Worm (Caenorhabditis elegans): ENCODE measurements around the gene F38B6.2.

Gene F38B6.2

DNA sequence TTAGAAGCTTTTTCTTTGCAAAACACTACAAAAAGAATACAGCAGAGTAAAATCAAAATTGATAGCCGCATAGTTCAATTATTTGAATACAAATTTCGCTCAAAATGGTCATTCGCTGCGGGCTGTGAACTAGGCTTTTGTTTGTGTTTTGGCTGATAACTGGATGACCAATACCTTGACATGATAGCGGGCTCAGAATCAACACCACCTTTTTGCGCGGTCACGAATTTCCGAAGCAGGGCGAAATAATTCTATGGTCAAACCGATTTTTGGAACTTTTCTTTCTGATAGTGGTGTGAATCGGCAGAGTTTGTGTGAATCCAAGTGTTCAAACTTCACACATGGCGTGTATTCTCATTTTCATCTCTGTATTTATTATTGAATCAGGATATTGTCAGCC lies at the start of gene F38B6.2, which contains the start of gene F38B6.7:
TSS of gene F38B6.2 (plus strand) at position 267 of the 400 bp plus-strand sequence.
TSS of gene F38B6.7 (minus strand) at position 101 of the 400 bp plus-strand sequence.
- TF ChIP-seq blmp-1 (tag; optimal IDR thresholded peaks at IDR 0.05) (no peak), pax-3 (tag; optimal IDR thresholded peaks at IDR 0.05) (no peak), lin-35 (GFP tag; optimal IDR thresholded peaks at IDR 0.05) (no peak), ces-1 (GFP tag; optimal IDR thresholded peaks at IDR 0.05) (no peak), ets-5 (GFP tag; IDR thresholded peaks at IDR 0.05) (no peak), mab-9 (GFP tag; IDR thresholded peaks at IDR 0.05) (no peak), hpl-2 (GFP tag; optimal IDR thresholded peaks at IDR 0.05) (no peak), alr-1 (tag; optimal IDR thresholded peaks at IDR 0.05; ENCODE audit: borderline replicate concordance) (no peak), nhr-84 (tag; optimal IDR thresholded peaks at IDR 0.05) (no peak), grh-1 (GFP tag; IDR thresholded peaks at IDR 0.05) (no peak), ceh-8 (GFP tag; optimal IDR thresholded peaks at IDR 0.05) (no peak), ztf-11 (tag; optimal IDR thresholded peaks at IDR 0.05) (no peak), sptf-1 (tag; optimal IDR thresholded peaks at IDR 0.05) (no peak), C16A3.4 (tag; optimal IDR thresholded peaks at IDR 0.05) (no peak), nhr-19 (GFP tag; conservative IDR thresholded peaks at IDR 0.05) (no peak), nhr-90 (tag; optimal IDR thresholded peaks at IDR 0.05; ENCODE audit: poor library complexity) (no peak), zip-4 (GFP tag; optimal IDR thresholded peaks at IDR 0.05) (no peak), mef-2 (tag; optimal IDR thresholded peaks at IDR 0.05) (no peak), C34B4.2 (tag; optimal IDR thresholded peaks at IDR 0.05) (no peak), tlp-1 (tag; optimal IDR thresholded peaks at IDR 0.05) (no peak)

- TF ChIP-seq lin-14 (GFP tag; optimal IDR thresholded peaks at IDR 0.05): peak; percentile 15
- TF ChIP-seq unc-62 (GFP tag; optimal IDR thresholded peaks at IDR 0.05): no peak
- no peak for TF ChIP-seq efl-1 (optimal IDR thresholded peaks at IDR 0.05)
- TF ChIP-seq efl-1 (GFP tag; optimal IDR thresholded peaks at IDR 0.05 in 1 of 2): peak in 1 of 2 experiments; percentile 79
- peak; percentile 49 for TF ChIP-seq blmp-1 (tag; optimal IDR thresholded peaks at IDR 0.05)
- TF ChIP-seq nhr-90 (tag; optimal IDR thresholded peaks at IDR 0.05; ENCODE audit: poor library complexity): peak; percentile 0
- TF ChIP-seq elt-3 (tag; optimal IDR thresholded peaks at IDR 0.05): peak in 1 of 6 experiments; percentile 31
- no peak for TF ChIP-seq sox-4 (tag; optimal IDR thresholded peaks at IDR 0.05)
These were observed 48.8 kb upstream of the F38B6.2 start for ce11 chrX:6649573-6649972.

DNA sequence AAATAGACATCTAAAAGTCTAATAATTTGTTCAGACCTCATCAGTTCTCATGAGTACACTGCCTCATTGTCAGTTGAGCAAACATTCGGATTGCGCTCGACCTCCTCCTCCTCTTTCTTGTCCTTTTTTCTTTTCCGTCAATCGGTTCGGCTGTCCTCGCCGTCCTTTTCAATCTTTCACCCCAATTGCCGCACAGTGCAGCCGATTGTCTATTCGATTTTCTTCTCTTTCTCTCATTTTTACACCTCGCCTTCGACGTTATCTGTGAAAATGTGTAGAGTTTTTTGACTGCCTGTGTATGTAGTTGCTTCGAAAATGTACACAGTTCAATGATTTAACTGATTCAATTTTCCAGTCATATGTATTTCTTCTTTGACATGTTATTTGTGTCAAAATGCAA lies 45.2 kb upstream of the F38B6.2 start:
- TF ChIP-seq zag-1 (tag; optimal IDR thresholded peaks at IDR 0.05) (no peak), pag-3 (tag; optimal IDR thresholded peaks at IDR 0.05; ENCODE audit: borderline replicate concordance, insufficient read depth) (no peak), nhr-85 (tag) (peak; percentile 37), efl-1 (optimal IDR thresholded peaks at IDR 0.05) (no peak), efl-1 (GFP tag; optimal IDR thresholded peaks at IDR 0.05 in 1 of 2) (peak in 1 of 2 experiments; percentile 35), nhr-71 (tag; optimal IDR thresholded peaks at IDR 0.05) (no peak), sup-37 (GFP tag; optimal IDR thresholded peaks at IDR 0.05) (no peak), snu-23 (GFP tag; optimal IDR thresholded peaks at IDR 0.05) (peak; percentile 13), F16B12.6 (tag; optimal IDR thresholded peaks at IDR 0.05) (no peak), Y116A8C.19 (tag; optimal IDR thresholded peaks at IDR 0.05; ENCODE audit: borderline replicate concordance) (no peak), mab-9 (GFP tag; IDR thresholded peaks at IDR 0.05) (no peak), blmp-1 (tag; optimal IDR thresholded peaks at IDR 0.05) (peak; percentile 48), hlh-17 (GFP tag; optimal IDR thresholded peaks at IDR 0.05; ENCODE audit: borderline replicate concordance) (no peak), lin-14 (GFP tag; optimal IDR thresholded peaks at IDR 0.05) (peak; percentile 49), ztf-11 (tag; optimal IDR thresholded peaks at IDR 0.05) (no peak), egl-13 (tag; optimal IDR thresholded peaks at IDR 0.05) (no peak), ceh-82 (tag; optimal IDR thresholded peaks at IDR 0.05) (peak in 1 of 3 experiments; percentile 25), nhr-20 (tag; optimal IDR thresholded peaks at IDR 0.05) (peak; percentile 39), lin-35 (GFP tag; optimal IDR thresholded peaks at IDR 0.05) (peak in 1 of 2 experiments; percentile 44), nhr-76 (tag; optimal IDR thresholded peaks at IDR 0.05) (no peak), grh-1 (GFP tag; IDR thresholded peaks at IDR 0.05) (no peak), mep-1 (tag; optimal IDR thresholded peaks at IDR 0.05) (peak; percentile 19), zip-4 (GFP tag; optimal IDR thresholded peaks at IDR 0.05) (no peak), lir-3 (tag; optimal IDR thresholded peaks at IDR 0.05; ENCODE audit: poor library complexity) (no peak), nhr-28 (tag; optimal IDR thresholded peaks at IDR 0.05) (no peak), lin-15B (tag; optimal IDR thresholded peaks at IDR 0.05) (no peak), elt-2 (tag; optimal IDR thresholded peaks at IDR 0.05) (peak; percentile 23), lsy-2 (tag; optimal IDR thresholded peaks at IDR 0.05) (peak in 1 of 2 experiments; percentile 2), mef-2 (tag; optimal IDR thresholded peaks at IDR 0.05) (no peak), C04F5.9 (tag; optimal IDR thresholded peaks at IDR 0.05) (no peak)
